Fruit fly (Drosophila melanogaster) whole organism, prepupa: ENCODE measurements around the gene Cp18.
A peak's percentile ranks its signal among the peaks of the same experiment; 100 is the strongest.

Experiments
- Blimp-1 ChIP-seq: fragments of 200-800 bp; sonication (Bioruptor generic); optimal IDR thresholded peaks from 3 replicates; lab custom pipeline; 2017; ENCODE audit warnings: missing biosample characterization, missing genetic modification characterization, mild to moderate bottlenecking, moderate library complexity, missing genetic modification reagents
- CG10669 ChIP-seq: fragments of 200-800 bp; sonication (Bioruptor generic); optimal IDR thresholded peaks from 3 replicates; lab custom pipeline; 2018; ENCODE audit warnings: missing biosample characterization, mild to moderate bottlenecking, missing genetic modification characterization, moderate library complexity
- CG11762 ChIP-seq: fragments of 200-800 bp; sonication (Bioruptor generic); optimal IDR thresholded peaks from 3 replicates; lab custom pipeline; 2016; ENCODE audit warnings: missing biosample characterization, missing genetic modification characterization; ENCODE audit not compliant: insufficient read depth
- CG11902 ChIP-seq: fragments of 200-800 bp; sonication (Bioruptor generic); optimal IDR thresholded peaks from 3 replicates; lab custom pipeline; 2016; ENCODE audit warnings: missing biosample characterization, missing genetic modification characterization
- CG15336 ChIP-seq: fragments of 200-800 bp; sonication (Bioruptor generic); IDR thresholded peaks from 2 replicates; pipeline ENCODE4 v1.3.6; 2022; ENCODE audit warnings: missing biosample characterization, missing genetic modification characterization
- CG31627 ChIP-seq: fragments of 200-800 bp; sonication (Bioruptor generic); optimal IDR thresholded peaks from 3 replicates; lab custom pipeline; 2016; ENCODE audit warnings: missing biosample characterization, missing genetic modification characterization
- CG32006 ChIP-seq: fragments of 200-800 bp; sonication (Bioruptor generic); optimal IDR thresholded peaks from 3 replicates; lab custom pipeline; 2017; ENCODE audit warnings: missing biosample characterization, mild to moderate bottlenecking, missing genetic modification characterization
- CG34406 ChIP-seq: fragments of 200-800 bp; sonication (Bioruptor generic); optimal IDR thresholded peaks from 3 replicates; lab custom pipeline; 2016; ENCODE audit warnings: missing biosample characterization, missing genetic modification characterization
- CG3919 ChIP-seq: fragments of 200-800 bp; sonication (Bioruptor generic); optimal IDR thresholded peaks from 3 replicates; lab custom pipeline; 2016; ENCODE audit warnings: missing biosample characterization, missing genetic modification characterization
- CG6163 ChIP-seq: fragments of 200-800 bp; sonication (Bioruptor generic); IDR thresholded peaks from 3 replicates; pipeline ENCODE4 v1.3.6; 2022; ENCODE audit warnings: missing biosample characterization, missing genetic modification characterization
- CG6276 ChIP-seq: fragments of 200-800 bp; sonication (Bioruptor generic); optimal IDR thresholded peaks from 2 replicates; lab custom pipeline; 2017; ENCODE audit warnings: missing biosample characterization, mild to moderate bottlenecking, missing genetic modification characterization
- CG6792 ChIP-seq: fragments of 200-800 bp; sonication (Bioruptor generic); optimal IDR thresholded peaks from 3 replicates; lab custom pipeline; 2016; ENCODE audit warnings: missing biosample characterization, missing genetic modification characterization
- CG6808 ChIP-seq: fragments of 200-800 bp; sonication (Bioruptor generic); optimal IDR thresholded peaks from 3 replicates; lab custom pipeline; 2017; ENCODE audit warnings: missing biosample characterization, missing genetic modification characterization, mild to moderate bottlenecking, moderate library complexity, missing genetic modification reagents
- CG6854 ChIP-seq: fragments of 200-800 bp; sonication (Bioruptor generic); optimal IDR thresholded peaks from 2 replicates; lab custom pipeline; 2017; ENCODE audit warnings: missing biosample characterization, mild to moderate bottlenecking, missing genetic modification characterization
- CG8119 ChIP-seq: fragments of 200-800 bp; sonication (Bioruptor generic); IDR thresholded peaks from 3 replicates; pipeline ENCODE4 v1.3.6; 2022; ENCODE audit warnings: missing biosample characterization, missing genetic modification characterization
- CG8632 ChIP-seq: fragments of 200-800 bp; sonication (Bioruptor generic); optimal IDR thresholded peaks from 3 replicates; lab custom pipeline; 2016; ENCODE audit warnings: missing biosample characterization, missing genetic modification characterization
- CG9139 ChIP-seq: fragments of 200-800 bp; sonication (Bioruptor generic); optimal IDR thresholded peaks from 3 replicates; lab custom pipeline; 2017; ENCODE audit warnings: missing biosample characterization, mild to moderate bottlenecking, missing genetic modification characterization
- Eip75B ChIP-seq: fragments of 200-800 bp; sonication (Bioruptor generic); optimal IDR thresholded peaks from 3 replicates; lab custom pipeline; 2016; ENCODE audit warnings: missing biosample characterization, missing genetic modification characterization
- Eip78C ChIP-seq: fragments of 200-800 bp; sonication (Bioruptor generic); peaks from one replicate; lab custom pipeline; 2016; ENCODE audit warnings: missing biosample characterization, missing genetic modification characterization
- Eip93F ChIP-seq: fragments of 200-800 bp; sonication (Bioruptor generic); optimal IDR thresholded peaks from 2 replicates; lab custom pipeline; 2016; ENCODE audit warnings: missing biosample characterization, mild to moderate bottlenecking, missing genetic modification characterization
- Ets21C ChIP-seq: fragments of 200-800 bp; sonication (Bioruptor generic); optimal IDR thresholded peaks from 3 replicates; lab custom pipeline; 2016; ENCODE audit warnings: missing biosample characterization, missing genetic modification characterization
- Ets96B ChIP-seq: fragments of 200-800 bp; optimal IDR thresholded peaks from 2 replicates; lab custom pipeline; 2019; ENCODE audit warnings: missing biosample characterization, mild to moderate bottlenecking, missing genetic modification characterization, moderate library complexity
- Gug ChIP-seq: fragments of 200-800 bp; sonication (Bioruptor generic); IDR thresholded peaks from 2 replicates; pipeline ENCODE4 v1.3.6; 2022; ENCODE audit warnings: missing biosample characterization, missing genetic modification characterization
- Hr39 ChIP-seq: fragments of 200-800 bp; sonication (Bioruptor generic); optimal IDR thresholded peaks from 2 replicates; lab custom pipeline; 2016; ENCODE audit warnings: missing biosample characterization, missing genetic modification characterization
- Hr4 ChIP-seq: fragments of 200-800 bp; sonication (Bioruptor generic); optimal IDR thresholded peaks from 3 replicates; lab custom pipeline; 2016; ENCODE audit warnings: missing biosample characterization, missing genetic modification characterization
- Met ChIP-seq: fragments of 200-800 bp; sonication (Bioruptor generic); optimal IDR thresholded peaks from 3 replicates; lab custom pipeline; 2016; ENCODE audit warnings: missing biosample characterization, missing genetic modification characterization
- OdsH ChIP-seq: fragments of 200-800 bp; sonication (Bioruptor generic); optimal IDR thresholded peaks from 3 replicates; lab custom pipeline; 2016; ENCODE audit warnings: missing biosample characterization, missing genetic modification characterization
- Smox ChIP-seq: fragments of 200-800 bp; sonication (Bioruptor generic); optimal IDR thresholded peaks from 3 replicates; lab custom pipeline; 2016; ENCODE audit warnings: missing biosample characterization, missing genetic modification characterization
- Sox102F ChIP-seq: fragments of 200-800 bp; sonication (Bioruptor generic); optimal IDR thresholded peaks from 2 replicates; lab custom pipeline; 2016; ENCODE audit warnings: missing biosample characterization, mild to moderate bottlenecking, missing genetic modification characterization
- Sox14 ChIP-seq: fragments of 200-800 bp; sonication (Bioruptor generic); optimal IDR thresholded peaks from 3 replicates; lab custom pipeline; 2016; ENCODE audit warnings: missing biosample characterization, missing genetic modification characterization
- Sox15 ChIP-seq: fragments of 200-800 bp; sonication (Bioruptor generic); optimal IDR thresholded peaks from 3 replicates; lab custom pipeline; 2016; ENCODE audit warnings: missing biosample characterization, missing genetic modification characterization
- achi ChIP-seq: fragments of 200-800 bp; sonication (Bioruptor generic); optimal IDR thresholded peaks from 3 replicates; lab custom pipeline; 2016; ENCODE audit warnings: missing biosample characterization, missing genetic modification characterization
- acj6 ChIP-seq: fragments of 200-800 bp; sonication (Bioruptor generic); optimal IDR thresholded peaks from 3 replicates; lab custom pipeline; 2016; ENCODE audit warnings: missing biosample characterization, missing genetic modification characterization
- cyc ChIP-seq: fragments of 200-800 bp; sonication (Bioruptor generic); optimal IDR thresholded peaks from 3 replicates; lab custom pipeline; 2016; ENCODE audit warnings: missing biosample characterization, missing genetic modification characterization
- dac ChIP-seq: fragments of 200-800 bp; sonication (Bioruptor generic); optimal IDR thresholded peaks from 2 replicates; lab custom pipeline; 2017; ENCODE audit warnings: missing biosample characterization, mild to moderate bottlenecking, missing genetic modification characterization
- dsx ChIP-seq: fragments of 200-800 bp; optimal IDR thresholded peaks from 3 replicates; lab custom pipeline; 2019; ENCODE audit warnings: missing biosample characterization, mild to moderate bottlenecking, missing genetic modification characterization, moderate library complexity; ENCODE audit not compliant: poor library complexity, severe bottlenecking
- eg ChIP-seq: fragments of 200-800 bp; sonication (Bioruptor generic); IDR thresholded peaks from 3 replicates; pipeline ENCODE4 v1.3.6; 2022; ENCODE audit warnings: missing biosample characterization, missing genetic modification characterization
- esn ChIP-seq: fragments of 200-800 bp; sonication (Bioruptor generic); optimal IDR thresholded peaks from 2 replicates; lab custom pipeline; 2016; ENCODE audit warnings: missing biosample characterization, mild to moderate bottlenecking, missing genetic modification characterization, moderate library complexity
- fd59A ChIP-seq: fragments of 200-800 bp; sonication (Bioruptor generic); optimal IDR thresholded peaks from 2 replicates; lab custom pipeline; 2017; ENCODE audit warnings: missing biosample characterization, mild to moderate bottlenecking, missing genetic modification characterization, missing genetic modification reagents
- fd85E ChIP-seq: fragments of 200-800 bp; sonication (Bioruptor generic); optimal IDR thresholded peaks from 3 replicates; lab custom pipeline; 2016; ENCODE audit warnings: missing biosample characterization, missing genetic modification characterization
- net ChIP-seq: fragments of 200-800 bp; sonication (Bioruptor generic); optimal IDR thresholded peaks from 3 replicates; lab custom pipeline; 2016; ENCODE audit warnings: missing biosample characterization, missing genetic modification characterization
- pdm3 ChIP-seq: fragments of 200-800 bp; sonication (Bioruptor generic); optimal IDR thresholded peaks from 3 replicates; lab custom pipeline; 2016; ENCODE audit warnings: missing biosample characterization, missing genetic modification characterization
- salr ChIP-seq, 2 experiments: fragments of 200-800 bp; sonication (Bioruptor generic); optimal IDR thresholded peaks; 3 replicates each; lab custom pipeline; 2016 to 2018; ENCODE audit warnings: missing biosample characterization in 2 of 2, missing genetic modification characterization in 2 of 2, mild to moderate bottlenecking in 1 of 2
- spab ChIP-seq: fragments of 200-800 bp; sonication (Bioruptor generic); optimal IDR thresholded peaks from 2 replicates; lab custom pipeline; 2017; ENCODE audit warnings: missing biosample characterization, mild to moderate bottlenecking, missing genetic modification characterization, missing genetic modification reagents
- ss ChIP-seq, 2 experiments: fragments of 200-800 bp; sonication (Bioruptor generic); optimal IDR thresholded peaks; 2 replicates in 1 of 2; 3 replicates in 1 of 2; lab custom pipeline; 2017 to 2018; ENCODE audit warnings: mild to moderate bottlenecking in 2 of 2, missing biosample characterization in 2 of 2, missing genetic modification characterization in 2 of 2, moderate library complexity in 1 of 2
- vri ChIP-seq: fragments of 200-800 bp; sonication (Bioruptor generic); optimal IDR thresholded peaks from 3 replicates; lab custom pipeline; 2016; ENCODE audit warnings: missing biosample characterization, mild to moderate bottlenecking, missing genetic modification characterization

Gene Cp18

DNA sequence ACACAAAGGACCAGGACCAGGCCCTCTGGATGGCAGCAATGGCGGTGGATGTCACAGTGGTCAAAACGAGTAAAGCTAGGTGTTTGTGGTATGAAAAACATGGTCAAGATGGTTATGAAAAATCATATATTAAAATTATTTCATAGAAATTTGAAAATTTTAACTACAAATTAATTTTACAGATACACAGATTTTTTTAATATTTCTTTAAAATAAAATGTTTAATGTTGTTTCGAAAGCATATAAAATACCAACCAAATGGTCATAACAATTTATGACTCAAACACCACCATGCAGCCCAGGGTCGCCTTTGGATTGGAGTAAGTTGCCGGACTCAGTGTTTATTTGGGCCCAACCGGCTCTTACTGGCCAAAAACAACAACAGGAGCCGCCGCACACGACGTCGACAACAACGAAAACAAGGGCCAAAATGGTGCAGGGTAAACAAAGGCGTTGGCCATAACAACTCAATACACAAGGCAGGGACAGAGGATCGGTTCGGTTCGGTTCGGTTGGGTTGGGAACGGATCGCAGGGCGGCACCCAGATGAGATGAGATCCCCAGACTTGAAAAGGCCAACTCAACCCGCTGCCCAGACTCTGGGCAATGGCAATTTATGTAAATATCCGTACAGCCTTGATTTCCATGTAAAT lies 24.8 kb upstream of the Cp18 start (continued):
- TF ChIP-seq CG8632 (GFP tag; lab: Kevin White, UChicago) (peak; percentile 85), spab (GFP tag; lab: Kevin White, UChicago) (peak; percentile 67), Eip75B (peak; percentile 56), CG6276 (no peak), esn (GFP tag; lab: Kevin White, UChicago) (peak; percentile 71), Ets21C (no peak), Sox15 (peak; percentile 33), pdm3 (peak; percentile 42), dsx (GFP tag; lab: Kevin White, UChicago) (peak; percentile 77), Smox (GFP tag; lab: Kevin White, UChicago) (peak; percentile 56), CG6163 (peak; percentile 28; the same call in 1 of the 3 replicates), CG9139 (GFP tag; lab: Kevin White, UChicago) (peak; percentile 68), CG32006 (GFP tag; lab: Kevin White, UChicago) (no peak), Ets96B (peak; percentile 89), Blimp-1 (GFP tag; lab: Kevin White, UChicago) (no peak), eg (GFP tag; lab: Robert Waterston, UW) (no peak), Eip78C (GFP tag; lab: Kevin White, UChicago) (peak; percentile 94), CG11902 (peak; percentile 63), CG6792 (GFP tag; lab: Kevin White, UChicago) (peak; percentile 80), CG34406 (GFP tag; lab: Kevin White, UChicago) (peak; percentile 67), CG6854 (peak; percentile 14), achi (GFP tag; lab: Kevin White, UChicago) (peak; percentile 72), Sox102F (GFP tag; lab: Kevin White, UChicago) (peak; percentile 48), acj6 (GFP tag; lab: Kevin White, UChicago) (peak; percentile 71)

- peak; percentile 73 for TF ChIP-seq CG6854
- TF ChIP-seq CG34406 (GFP tag; lab: Kevin White, UChicago): peak; percentile 73
- peak; percentile 88 for TF ChIP-seq vri (GFP tag; lab: Kevin White, UChicago)
- peak; percentile 89 for TF ChIP-seq Eip78C (GFP tag; lab: Kevin White, UChicago)
- no peak for TF ChIP-seq Hr4
- TF ChIP-seq CG6276: peak; percentile 37
- no peak for TF ChIP-seq Hr39 (GFP tag; lab: Kevin White, UChicago)
- peak; percentile 62 for TF ChIP-seq CG10669 (GFP tag; lab: Kevin White, UChicago)
- TF ChIP-seq salr (GFP tag; optimal IDR thresholded peaks at IDR 0.05; lab: Kevin White, UChicago): peak; percentile 19 to 40
- TF ChIP-seq Met: peak; percentile 56
- TF ChIP-seq Blimp-1 (GFP tag; lab: Kevin White, UChicago): peak; percentile 68
- peak; percentile 28 for TF ChIP-seq CG32006 (GFP tag; lab: Kevin White, UChicago)
- peak; percentile 75 for TF ChIP-seq CG9139 (GFP tag; lab: Kevin White, UChicago)
- peak; percentile 78 for TF ChIP-seq CG8632 (GFP tag; lab: Kevin White, UChicago)
- TF ChIP-seq Eip75B: peak; percentile 44
- peak; percentile 77 for TF ChIP-seq net (GFP tag; lab: Kevin White, UChicago)
- peak; percentile 55 for TF ChIP-seq achi (GFP tag; lab: Kevin White, UChicago)
- peak; percentile 33 for TF ChIP-seq cyc (GFP tag; lab: Kevin White, UChicago)
- TF ChIP-seq CG15336 (GFP tag; lab: Robert Waterston, UW): no peak
- TF ChIP-seq CG6808 (GFP tag; lab: Kevin White, UChicago): peak; percentile 67
- TF ChIP-seq Sox14: peak; percentile 14
- TF ChIP-seq CG6163: peak; percentile 65
- peak; percentile 60 for TF ChIP-seq pdm3
- TF ChIP-seq CG31627: no peak
- TF ChIP-seq Eip93F (GFP tag; lab: Kevin White, UChicago): no peak
- peak; percentile 9 for TF ChIP-seq dsx (GFP tag; lab: Kevin White, UChicago)
- peak; percentile 26 for TF ChIP-seq CG11762
- peak; percentile 58 for TF ChIP-seq fd59A (GFP tag; lab: Kevin White, UChicago)
- peak; percentile 70 for TF ChIP-seq fd85E (GFP tag; lab: Kevin White, UChicago)
- TF ChIP-seq CG3919 (GFP tag; lab: Kevin White, UChicago): peak; percentile 66
- TF ChIP-seq esn (GFP tag; lab: Kevin White, UChicago): peak; percentile 68
- peak; percentile 40 to 79 for TF ChIP-seq ss (GFP tag; optimal IDR thresholded peaks at IDR 0.05; lab: Kevin White, UChicago)
- TF ChIP-seq Sox102F (GFP tag; lab: Kevin White, UChicago): peak; percentile 64
- TF ChIP-seq Sox15: no peak
- no peak for TF ChIP-seq CG11902
- TF ChIP-seq OdsH (GFP tag; lab: Kevin White, UChicago): peak; percentile 56
- no peak for TF ChIP-seq Gug (GFP tag; lab: Robert Waterston, UW)
- TF ChIP-seq CG8119: peak; percentile 45; the same call in 2 of the 3 replicates
- TF ChIP-seq dac (GFP tag; lab: Kevin White, UChicago): no peak
Measured at dm6 chr3L:8702448-8702847, 24.1 kb upstream of the Cp18 start.
